Fruit fly (Drosophila melanogaster): Measurements from ENCODE around the gene CG1677.

Gene CG1677

DNA sequence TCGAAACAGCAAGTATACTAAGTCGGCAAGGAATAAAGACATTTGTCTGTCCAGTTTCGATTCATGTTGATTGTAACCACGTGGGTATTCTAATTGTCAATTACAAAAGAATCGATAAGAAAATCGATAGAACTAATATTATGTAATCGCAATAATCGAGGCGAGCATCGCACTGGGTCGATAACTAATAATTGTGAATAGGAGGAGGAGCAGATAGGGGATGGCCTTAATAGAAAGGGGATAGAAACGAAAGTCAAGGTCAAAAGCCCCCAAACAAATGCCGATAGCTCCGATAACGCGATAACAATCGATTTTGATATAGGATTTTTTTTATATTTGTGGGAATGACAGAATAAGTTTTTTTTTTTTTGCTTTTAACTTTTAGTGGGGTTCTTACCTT is 120.6 kb downstream of the CG1677 start (continued):
- TF ChIP-seq nerfin-2 (GFP tag; IDR thresholded peaks at IDR 0.05; ENCODE audit: partially characterized antibody) (peak; percentile 65; the same call in 1 of the 2 replicates), CG13287 (GFP tag; IDR thresholded peaks at IDR 0.05; ENCODE audit: partially characterized antibody) (peak; percentile 30; the same call in 1 of the 2 replicates), croc (GFP tag; conservative IDR thresholded peaks at IDR 0.05) (no peak), hbn (GFP tag; IDR thresholded peaks at IDR 0.05; ENCODE audit: partially characterized antibody) (no peak), Dref (GFP tag; IDR thresholded peaks at IDR 0.05) (peak; percentile 58), Pdp1 (GFP tag; optimal IDR thresholded peaks at IDR 0.05) (peak in 1 of 2 experiments; percentile 92), CG9215 (GFP tag; IDR thresholded peaks at IDR 0.05) (no peak), CG14860 (GFP tag; IDR thresholded peaks at IDR 0.05; ENCODE audit: partially characterized antibody) (0 out of 3 replicates have a peak, but pooled peaks have one; percentile 37), NK7.1 (GFP tag; optimal IDR thresholded peaks at IDR 0.05) (no peak), CG9876 (GFP tag; optimal IDR thresholded peaks at IDR 0.05) (no peak), CTCF (GFP tag; optimal IDR thresholded peaks at IDR 0.05) (no peak), CG15514 (GFP tag; optimal IDR thresholded peaks at IDR 0.05) (no peak), tna (GFP tag; IDR thresholded peaks at IDR 0.05; ENCODE audit: partially characterized antibody) (peak; percentile 56), Scr (GFP tag; IDR thresholded peaks at IDR 0.05; ENCODE audit: partially characterized antibody) (peak; percentile 52), fd64A (GFP tag; optimal IDR thresholded peaks at IDR 0.05) (no peak), CG17328 (GFP tag; IDR thresholded peaks at IDR 0.05) (no peak), slou (GFP tag; optimal IDR thresholded peaks at IDR 0.05) (no peak), CG1233 (GFP tag; optimal IDR thresholded peaks at IDR 0.05) (no peak), hkb (optimal IDR thresholded peaks at IDR 0.05) (no peak), hkb (GFP tag; IDR thresholded peaks at IDR 0.05) (no peak), kni (GFP tag; optimal IDR thresholded peaks at IDR 0.05) (no peak), sim (GFP tag; IDR thresholded peaks at IDR 0.05) (no peak), chn (GFP tag; optimal IDR thresholded peaks at IDR 0.05) (no peak), HmgZ (tag; optimal IDR thresholded peaks at IDR 0.05) (no peak), zen2 (GFP tag; IDR thresholded peaks at IDR 0.05; ENCODE audit: partially characterized antibody) (0 out of 3 replicates have a peak, but pooled peaks have one; percentile 13), CG12236 (GFP tag; optimal IDR thresholded peaks at IDR 0.05) (no peak)

DNA sequence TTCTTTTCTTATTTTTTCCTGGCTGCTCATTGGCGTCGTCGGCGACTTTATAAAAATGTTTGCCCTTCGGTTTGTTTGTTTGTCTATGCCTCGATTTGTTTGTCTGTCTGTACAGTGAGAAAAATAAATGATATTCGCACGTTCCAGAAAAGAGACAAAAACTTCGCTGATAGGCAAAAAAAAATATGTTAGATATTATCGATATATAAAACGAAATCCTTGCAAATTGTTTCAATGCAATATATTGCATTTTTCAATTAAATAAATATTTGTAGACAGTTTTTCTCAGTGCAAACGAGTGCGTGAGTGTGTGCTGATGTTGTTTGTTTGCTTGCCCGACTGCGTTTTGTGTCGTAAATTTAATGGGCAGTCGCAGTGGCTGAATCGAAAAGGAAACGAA is 128.6 kb downstream of the CG1677 start:
- TF ChIP-seq Dref (GFP tag; IDR thresholded peaks at IDR 0.05): no peak
- TF ChIP-seq CG7745 (tag; optimal IDR thresholded peaks at IDR 0.05): peak; percentile 4
- TF ChIP-seq Trl (optimal IDR thresholded peaks at IDR 0.05): no peak
- TF ChIP-seq Trl (GFP tag; optimal IDR thresholded peaks at IDR 0.05): peak; percentile 26
- peak; percentile 45 for TF ChIP-seq CG3407 (GFP tag; optimal IDR thresholded peaks at IDR 0.05)
- TF ChIP-seq Eip74EF (GFP tag; optimal IDR thresholded peaks at IDR 0.05): peak in 1 of 2 experiments; percentile 15
- peak; percentile 44 for TF ChIP-seq CG18619 (GFP tag; optimal IDR thresholded peaks at IDR 0.05)
- no peak for TF ChIP-seq CG8089 (GFP tag; optimal IDR thresholded peaks at IDR 0.05)
- peak; percentile 69 for TF ChIP-seq CG4424 (GFP tag; optimal IDR thresholded peaks at IDR 0.05)
- peak; percentile 27 for TF ChIP-seq CG16863 (GFP tag; optimal IDR thresholded peaks at IDR 0.05)
- no peak for TF ChIP-seq Dfd (GFP tag; optimal IDR thresholded peaks at IDR 0.05)
- TF ChIP-seq CG18011 (GFP tag; optimal IDR thresholded peaks at IDR 0.05): no peak
- 0 out of 3 replicates have a peak, but pooled peaks have one; percentile 34 for TF ChIP-seq CG3726 (GFP tag; IDR thresholded peaks at IDR 0.05)
- peak; percentile 33 for TF ChIP-seq CG15011 (GFP tag; optimal IDR thresholded peaks at IDR 0.05)
- TF ChIP-seq CG9437 (GFP tag; optimal IDR thresholded peaks at IDR 0.05): peak; percentile 26
- TF ChIP-seq sima (GFP tag; optimal IDR thresholded peaks at IDR 0.05): no peak
- TF ChIP-seq Atf-2 (GFP tag; optimal IDR thresholded peaks at IDR 0.05): peak; percentile 53
- peak; percentile 7 for TF ChIP-seq BtbVII (GFP tag; optimal IDR thresholded peaks at IDR 0.05)
- TF ChIP-seq zf30C (GFP tag; optimal IDR thresholded peaks at IDR 0.05): peak; percentile 85
- no peak for TF ChIP-seq CkIIα-i1 (GFP tag; IDR thresholded peaks at IDR 0.05)
- TF ChIP-seq CG14860 (GFP tag; IDR thresholded peaks at IDR 0.05; ENCODE audit: partially characterized antibody): no peak
- peak; percentile 22 for TF ChIP-seq HLH54F (GFP tag; optimal IDR thresholded peaks at IDR 0.05)
- no peak for TF ChIP-seq CG31388 (GFP tag; optimal IDR thresholded peaks at IDR 0.05)
- TF ChIP-seq YL-1 (GFP tag; optimal IDR thresholded peaks at IDR 0.05): no peak
- peak; percentile 57 to 65 for TF ChIP-seq Pdp1 (GFP tag; optimal IDR thresholded peaks at IDR 0.05)
- TF ChIP-seq CG2202 (tag; optimal IDR thresholded peaks at IDR 0.05): peak; percentile 68
- peak; percentile 68 for TF ChIP-seq CG10209 (GFP tag; optimal IDR thresholded peaks at IDR 0.05)
- TF ChIP-seq CG6813 (GFP tag; optimal IDR thresholded peaks at IDR 0.05): peak; percentile 75

Measured in whole organism, embryonic.